Worm (Caenorhabditis elegans): ENCODE measurements around the gene T13H5.8.

DNA sequence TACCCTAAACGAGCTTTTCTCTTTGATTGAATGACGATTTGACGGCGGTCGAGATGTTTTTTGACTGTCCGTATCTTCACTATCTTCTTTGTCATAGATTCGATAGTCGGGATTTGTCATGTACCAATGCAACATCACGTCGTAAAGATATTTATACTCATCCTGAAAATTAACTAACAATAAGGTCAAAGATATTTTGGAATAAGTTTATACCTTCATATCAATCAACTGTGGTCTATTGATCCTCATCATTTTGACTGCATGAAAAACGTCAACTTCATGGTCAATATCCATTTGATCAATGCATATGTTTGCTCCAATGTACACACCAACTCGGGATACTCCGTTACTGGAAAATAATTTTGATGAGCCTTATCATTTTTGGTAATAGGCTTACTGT, 30.2 kb upstream of the T13H5.8 start:
- TF ChIP-seq hrde-1 (tag; optimal IDR thresholded peaks at IDR 0.05; ENCODE audit: borderline replicate concordance) (no peak), dpl-1 (GFP tag; optimal IDR thresholded peaks at IDR 0.05) (no peak), efl-1 (GFP tag; optimal IDR thresholded peaks at IDR 0.05) (no peak), hmg-20 (GFP tag; IDR thresholded peaks at IDR 0.05) (no peak), F22D6.2 (tag; optimal IDR thresholded peaks at IDR 0.05) (no peak), T07F8.4 (tag; optimal IDR thresholded peaks at IDR 0.05) (no peak), rpc-1 (optimal IDR thresholded peaks at IDR 0.05) (no peak), rpc-1 (tag; optimal IDR thresholded peaks at IDR 0.05) (no peak)

All from whole organism, young adult.